Worm (Caenorhabditis elegans) whole organism, early embryonic: ENCODE data around the gene Y54G2A.38.

ENCODE experiments used
- F13C5.2 ChIP-seq: sonication (generic microtip); optimal IDR thresholded peaks from 2 replicates; lab custom pipeline; 2017; ENCODE audit warnings: mild to moderate bottlenecking, missing genetic modification characterization, inconsistent platforms, missing compliant biosample characterization
- ama-1 ChIP-seq: fragments of 150-350 bp; optimal IDR thresholded peaks from 2 replicates; lab custom pipeline; 2014
- ceh-36 ChIP-seq: sonication (generic microtip); optimal IDR thresholded peaks from 2 replicates; lab custom pipeline; 2016; ENCODE audit warnings: missing genetic modification characterization, inconsistent platforms, missing compliant biosample characterization
- flt-1 ChIP-seq: fragments of 200-800 bp; sonication (Bioruptor generic); IDR thresholded peaks from 2 replicates; pipeline ENCODE4 v1.3.6; 2022; ENCODE audit warnings: missing genetic modification characterization, missing compliant biosample characterization
- hmg-4 ChIP-seq: fragments of 200-800 bp; sonication (Bioruptor generic); optimal IDR thresholded peaks from 2 replicates; lab custom pipeline; 2018; ENCODE audit warnings: mild to moderate bottlenecking, missing genetic modification characterization, missing compliant biosample characterization
- tra-4 ChIP-seq: sonication (generic microtip); optimal IDR thresholded peaks from 2 replicates; lab custom pipeline; 2017; ENCODE audit warnings: missing genetic modification characterization, missing compliant biosample characterization

ce11 chrIV:2808154-2808553 lies 48.9 kb downstream of the Y54G2A.38 start:
- TF ChIP-seq ama-1 (lab: Kevin White, UChicago) (no peak), flt-1 (GFP tag; lab: Robert Waterston, UW) (0 out of 2 replicates have a peak, but pooled peaks have one; percentile 27), F13C5.2 (no peak), hmg-4 (GFP tag; lab: Kevin White, UChicago) (no peak), tra-4 (tag; lab: Kevin White, UChicago) (no peak), ceh-36 (tag; lab: Kevin White, UChicago) (no peak)
